ENCODE assay signal across 2 fruit fly cellular contexts in genomic region chrX:21632213-21632612, dm6.
A peak's percentile ranks its signal among the peaks of the same experiment; 100 is the strongest.
TF ChIP-seq lines count a peak whose summit lies in the region.

No protein-coding gene starts in this region.

- no peak for TF ChIP-seq CTCF in whole organism, embryonic (GFP tag; optimal IDR thresholded peaks at IDR 0.05; lab: Kevin White, UChicago)

TF ChIP-seq in whole organism, adult, 20 proteins besides CTCF, POLR2A, EP300 and RAD21:
- peak; percentile 99 for TF ChIP-seq tj (GFP tag; optimal IDR thresholded peaks at IDR 0.05; lab: Kevin White, UChicago)
- no peak for TF ChIP-seq CG11617 (GFP tag; optimal IDR thresholded peaks at IDR 0.05; lab: Kevin White, UChicago)
- no peak for TF ChIP-seq toe (GFP tag; optimal IDR thresholded peaks at IDR 0.05; lab: Kevin White, UChicago)
- TF ChIP-seq Clk (GFP tag; optimal IDR thresholded peaks at IDR 0.05; lab: Kevin White, UChicago), result no peak
- no peak for TF ChIP-seq ovo (GFP tag; optimal IDR thresholded peaks at IDR 0.05; lab: Kevin White, UChicago)
- no peak for TF ChIP-seq Hr96 (GFP tag; optimal IDR thresholded peaks at IDR 0.05; lab: Kevin White, UChicago)
- TF ChIP-seq kay (GFP tag; lab: Kevin White, UChicago; ENCODE audit: borderline replicate concordance), result no peak
- TF ChIP-seq Crg-1 (GFP tag; optimal IDR thresholded peaks at IDR 0.05; lab: Kevin White, UChicago), result no peak
- TF ChIP-seq cnc (optimal IDR thresholded peaks at IDR 0.05; lab: Kevin White, UChicago), result no peak

TF ChIP-seq in whole organism, embryonic, 481 proteins besides CTCF, POLR2A, EP300 and RAD21:
- no peak for TF ChIP-seq sr (GFP tag; IDR thresholded peaks at IDR 0.05; lab: Robert Waterston, UW)
- TF ChIP-seq CG2199 (GFP tag; IDR thresholded peaks at IDR 0.05; lab: Robert Waterston, UW), result 0 out of 3 replicates have a peak, but pooled peaks have one; percentile 30
